Worm (Caenorhabditis elegans): ENCODE measurements around the gene K10C2.2.

- no peak for TF ChIP-seq mep-1 (tag; optimal IDR thresholded peaks at IDR 0.05)
- no peak for TF ChIP-seq nhr-12 (tag; optimal IDR thresholded peaks at IDR 0.05)
- TF ChIP-seq unc-62 (GFP tag; optimal IDR thresholded peaks at IDR 0.05): no peak
- TF ChIP-seq lsy-2 (tag; optimal IDR thresholded peaks at IDR 0.05): no peak
- no peak for TF ChIP-seq ztf-11 (tag; optimal IDR thresholded peaks at IDR 0.05)
- no peak for TF ChIP-seq ceh-83 (GFP tag; optimal IDR thresholded peaks at IDR 0.05)
- no peak for TF ChIP-seq ces-1 (GFP tag; optimal IDR thresholded peaks at IDR 0.05)
- no peak for TF ChIP-seq snpc-4 (tag; optimal IDR thresholded peaks at IDR 0.05)
- no peak for TF ChIP-seq nhr-76 (tag; optimal IDR thresholded peaks at IDR 0.05)
- TF ChIP-seq nhr-28 (tag; optimal IDR thresholded peaks at IDR 0.05): no peak
- no peak for TF ChIP-seq nhr-237 (tag; optimal IDR thresholded peaks at IDR 0.05)
- no peak for TF ChIP-seq unc-39 (tag; optimal IDR thresholded peaks at IDR 0.05)
These were observed 17.1 kb downstream of the K10C2.2 start, which contains the start of gene T22E5.6 for ce11 chrX:6416357-6417087.
